Worm (Caenorhabditis elegans): Measurements from ENCODE around the gene sre-16.

sre-16 gene

ce11 chrIV:12215762-12216295 is 20.1 kb downstream of the sre-16 start, which contains the start of gene phy-2:
Gene phy-2 (minus strand): TSS chrIV:12215987.
- TF ChIP-seq hlh-1 (tag; optimal IDR thresholded peaks at IDR 0.05) (peak; percentile 87), unc-62 (GFP tag; optimal IDR thresholded peaks at IDR 0.05) (no peak)

- no peak for TF ChIP-seq nhr-76 (tag; optimal IDR thresholded peaks at IDR 0.05)
- TF ChIP-seq sem-2 (GFP tag; optimal IDR thresholded peaks at IDR 0.05): no peak
- TF ChIP-seq nhr-2 (tag; optimal IDR thresholded peaks at IDR 0.05): no peak
- no peak for TF ChIP-seq unc-62 (GFP tag; optimal IDR thresholded peaks at IDR 0.05)
- no peak for TF ChIP-seq elt-3 (tag; optimal IDR thresholded peaks at IDR 0.05)
- no peak for TF ChIP-seq unc-39 (tag; optimal IDR thresholded peaks at IDR 0.05)
- TF ChIP-seq lin-32 (GFP tag; optimal IDR thresholded peaks at IDR 0.05): no peak
- TF ChIP-seq pha-4 (tag; optimal IDR thresholded peaks at IDR 0.05): no peak
- TF ChIP-seq zip-8 (tag; optimal IDR thresholded peaks at IDR 0.05): no peak
- TF ChIP-seq nhr-237 (tag; optimal IDR thresholded peaks at IDR 0.05): no peak
- no peak for TF ChIP-seq flh-1 (GFP tag; optimal IDR thresholded peaks at IDR 0.05)
- TF ChIP-seq unc-120 (tag; optimal IDR thresholded peaks at IDR 0.05; ENCODE audit: poor library complexity, severe bottlenecking): no peak
- TF ChIP-seq lsy-2 (tag; optimal IDR thresholded peaks at IDR 0.05): no peak
- TF ChIP-seq blmp-1 (tag; optimal IDR thresholded peaks at IDR 0.05): no peak
- TF ChIP-seq elt-1 (tag; optimal IDR thresholded peaks at IDR 0.05; ENCODE audit: borderline replicate concordance, insufficient read depth): no peak
- no peak for TF ChIP-seq mls-2 (tag; optimal IDR thresholded peaks at IDR 0.05)
Measured at ce11 chrIV:12212814-12213213, 23.1 kb downstream of the sre-16 start.

- TF ChIP-seq snpc-4 (tag; optimal IDR thresholded peaks at IDR 0.05) (no peak), mab-5 (tag; optimal IDR thresholded peaks at IDR 0.05) (no peak), unc-62 (GFP tag; optimal IDR thresholded peaks at IDR 0.05) (no peak), ztf-11 (tag; optimal IDR thresholded peaks at IDR 0.05) (no peak), elt-1 (tag; optimal IDR thresholded peaks at IDR 0.05; ENCODE audit: borderline replicate concordance, insufficient read depth) (no peak), pha-4 (tag; optimal IDR thresholded peaks at IDR 0.05) (no peak), blmp-1 (tag; optimal IDR thresholded peaks at IDR 0.05) (no peak), unc-39 (tag; optimal IDR thresholded peaks at IDR 0.05) (no peak), nhr-28 (tag; optimal IDR thresholded peaks at IDR 0.05) (no peak), lsy-2 (tag; optimal IDR thresholded peaks at IDR 0.05) (no peak), drap-1 (GFP tag; optimal IDR thresholded peaks at IDR 0.05) (no peak), zip-8 (tag; optimal IDR thresholded peaks at IDR 0.05) (no peak), ceh-39 (tag; optimal IDR thresholded peaks at IDR 0.05) (no peak), nhr-2 (tag; optimal IDR thresholded peaks at IDR 0.05) (no peak), nhr-237 (tag; optimal IDR thresholded peaks at IDR 0.05) (no peak), cnd-1 (tag; optimal IDR thresholded peaks at IDR 0.05) (no peak), lin-13 (tag; optimal IDR thresholded peaks at IDR 0.05) (no peak), ces-1 (GFP tag; optimal IDR thresholded peaks at IDR 0.05) (no peak)
Measured at ce11 chrIV:12211292-12211691, 24.6 kb downstream of the sre-16 start.

ce11 chrIV:12208984-12209676 is 26.8 kb downstream of the sre-16 start, which contains the start of the genes marb-1 and F35G2.3:
Gene marb-1 (minus strand): TSS chrIV:12209010.
Gene F35G2.3 (plus strand): TSS chrIV:12209626.
- no peak for TF ChIP-seq mls-2 (tag; optimal IDR thresholded peaks at IDR 0.05)
- no peak for TF ChIP-seq unc-120 (tag; optimal IDR thresholded peaks at IDR 0.05; ENCODE audit: poor library complexity, severe bottlenecking)
- TF ChIP-seq lsy-2 (tag; optimal IDR thresholded peaks at IDR 0.05): peak; percentile 50
- no peak for TF ChIP-seq snpc-4 (tag; optimal IDR thresholded peaks at IDR 0.05)
- TF ChIP-seq nhr-28 (tag; optimal IDR thresholded peaks at IDR 0.05): no peak
- TF ChIP-seq ceh-43 (GFP tag; optimal IDR thresholded peaks at IDR 0.05): no peak
- no peak for TF ChIP-seq sptf-1 (tag; optimal IDR thresholded peaks at IDR 0.05)
- no peak for TF ChIP-seq cnd-1 (tag; optimal IDR thresholded peaks at IDR 0.05)
- TF ChIP-seq nhr-12 (tag; optimal IDR thresholded peaks at IDR 0.05): no peak
- no peak for TF ChIP-seq elt-3 (tag; optimal IDR thresholded peaks at IDR 0.05)
- no peak for TF ChIP-seq tbx-8 (GFP tag; optimal IDR thresholded peaks at IDR 0.05)
- TF ChIP-seq nhr-2 (tag; optimal IDR thresholded peaks at IDR 0.05): no peak
- no peak for TF ChIP-seq M03D4.4 (tag; optimal IDR thresholded peaks at IDR 0.05)
- TF ChIP-seq nhr-237 (tag; optimal IDR thresholded peaks at IDR 0.05): no peak
- TF ChIP-seq mep-1 (tag; optimal IDR thresholded peaks at IDR 0.05): peak; percentile 14

All from whole organism, mixed stage, embryonic.